Fruit fly (Drosophila melanogaster) whole organism, embryonic: Measurements from ENCODE around the gene Mst98Ca.

Source experiments
- Atf3 ChIP-seq: fragments of 200-800 bp; sonication (Bioruptor generic); optimal IDR thresholded peaks from 3 replicates; lab custom pipeline; 2016; ENCODE audit warnings: missing biosample characterization, missing genetic modification characterization
- BtbVII ChIP-seq: fragments of 200-800 bp; sonication (Bioruptor generic); optimal IDR thresholded peaks from 3 replicates; lab custom pipeline; 2017; ENCODE audit warnings: missing biosample characterization, mild to moderate bottlenecking, missing genetic modification characterization
- Bteb2 ChIP-seq: fragments of 200-800 bp; sonication (Bioruptor generic); optimal IDR thresholded peaks from 2 replicates; lab custom pipeline; 2016; ENCODE audit warnings: missing biosample characterization, missing genetic modification characterization
- CG10366 ChIP-seq: fragments of 200-800 bp; sonication (Bioruptor generic); IDR thresholded peaks from 2 replicates; pipeline ENCODE4 v1.3.6; 2022; ENCODE audit warnings: missing biosample characterization, missing genetic modification characterization
- CG10543 ChIP-seq: fragments of 200-800 bp; sonication (Bioruptor generic); optimal IDR thresholded peaks from 3 replicates; lab custom pipeline; 2017; ENCODE audit warnings: missing biosample characterization, mild to moderate bottlenecking, missing genetic modification characterization, moderate library complexity
- CG11696 ChIP-seq: fragments of 200-800 bp; sonication (Bioruptor generic); IDR thresholded peaks from 2 replicates; pipeline ENCODE4 v1.3.6; 2022; ENCODE audit warnings: missing biosample characterization, missing genetic modification characterization
- CG11723 ChIP-seq: fragments of 200-800 bp; sonication (Bioruptor generic); optimal IDR thresholded peaks from 2 replicates; lab custom pipeline; 2017; ENCODE audit warnings: missing biosample characterization, mild to moderate bottlenecking, missing genetic modification characterization
- CG12942 ChIP-seq: fragments of 200-800 bp; sonication (Bioruptor generic); optimal IDR thresholded peaks from 3 replicates; lab custom pipeline; 2016; ENCODE audit warnings: missing biosample characterization, missing genetic modification characterization
- CG13775 ChIP-seq: fragments of 200-800 bp; sonication (Bioruptor generic); optimal IDR thresholded peaks from 3 replicates; lab custom pipeline; 2017; ENCODE audit warnings: missing biosample characterization, mild to moderate bottlenecking, missing genetic modification characterization
- CG15011 ChIP-seq: fragments of 200-800 bp; sonication (Bioruptor generic); optimal IDR thresholded peaks from 3 replicates; lab custom pipeline; 2018; ENCODE audit warnings: missing biosample characterization, mild to moderate bottlenecking, missing genetic modification characterization
- CG15479 ChIP-seq: fragments of 200-800 bp; sonication (Bioruptor generic); optimal IDR thresholded peaks from 3 replicates; lab custom pipeline; 2019; ENCODE audit warnings: missing biosample characterization, mild to moderate bottlenecking, missing genetic modification characterization, moderate library complexity
- CG1602 ChIP-seq: fragments of 200-800 bp; sonication (Bioruptor generic); optimal IDR thresholded peaks from 3 replicates; lab custom pipeline; 2016; ENCODE audit warnings: missing biosample characterization, missing genetic modification characterization
- CG1792 ChIP-seq: fragments of 200-800 bp; sonication (Bioruptor generic); optimal IDR thresholded peaks from 2 replicates; lab custom pipeline; 2016; ENCODE audit warnings: missing biosample characterization, missing genetic modification characterization
- CG18262 ChIP-seq: fragments of 200-800 bp; optimal IDR thresholded peaks from 3 replicates; lab custom pipeline; 2019; ENCODE audit warnings: missing biosample characterization, mild to moderate bottlenecking, missing genetic modification characterization, moderate library complexity
- CG3163 ChIP-seq: fragments of 200-800 bp; sonication (Bioruptor generic); optimal IDR thresholded peaks from 3 replicates; lab custom pipeline; 2016; ENCODE audit warnings: missing biosample characterization, missing genetic modification characterization
- CG4404 ChIP-seq: fragments of 200-800 bp; sonication (Bioruptor generic); IDR thresholded peaks from 2 replicates; pipeline ENCODE4 v1.3.6; 2022; ENCODE audit warnings: missing biosample characterization, missing genetic modification characterization
- CG6765 ChIP-seq: fragments of 200-800 bp; sonication (Bioruptor generic); optimal IDR thresholded peaks from 3 replicates; lab custom pipeline; 2017; ENCODE audit warnings: missing biosample characterization, mild to moderate bottlenecking, missing genetic modification characterization
- CG7987 ChIP-seq: fragments of 200-800 bp; sonication (Bioruptor generic); optimal IDR thresholded peaks from 2 replicates; lab custom pipeline; 2018; ENCODE audit warnings: missing biosample characterization, mild to moderate bottlenecking, missing genetic modification characterization, moderate library complexity
- D19B ChIP-seq: fragments of 200-800 bp; sonication (Bioruptor generic); optimal IDR thresholded peaks from 2 replicates; lab custom pipeline; 2017; ENCODE audit warnings: missing biosample characterization, mild to moderate bottlenecking, missing genetic modification characterization
- Dad ChIP-seq: fragments of 200-800 bp; sonication (Bioruptor generic); optimal IDR thresholded peaks from 3 replicates; lab custom pipeline; 2016; ENCODE audit warnings: missing biosample characterization, missing genetic modification characterization
- Eip74EF ChIP-seq, 2 experiments: fragments of 200-800 bp in 1 of 2; fragments of >200 bp in 1 of 2; sonication (Bioruptor generic) in 1 of 2; optimal IDR thresholded peaks; 2 replicates each; lab custom pipeline; 2017 to 2019; ENCODE audit warnings: missing biosample characterization in 2 of 2, missing genetic modification characterization in 2 of 2, mild to moderate bottlenecking in 1 of 2, moderate library complexity in 1 of 2
- Ets65A ChIP-seq: fragments of 200-800 bp; sonication (Bioruptor generic); peaks from one replicate; lab custom pipeline; 2016; ENCODE audit warnings: missing biosample characterization, missing genetic modification characterization
- Fer1 ChIP-seq: fragments of 200-800 bp; sonication (Bioruptor generic); optimal IDR thresholded peaks from 2 replicates; lab custom pipeline; 2017; ENCODE audit warnings: missing biosample characterization, mild to moderate bottlenecking, missing genetic modification characterization
- Kr ChIP-seq: fragments of 200-800 bp; sonication (Bioruptor generic); optimal IDR thresholded peaks from 2 replicates; lab custom pipeline; 2017; ENCODE audit warnings: missing biosample characterization, mild to moderate bottlenecking, missing genetic modification characterization
- MESR4 ChIP-seq: fragments of 200-800 bp; sonication (Bioruptor generic); optimal IDR thresholded peaks from 2 replicates; lab custom pipeline; 2018; ENCODE audit warnings: missing biosample characterization, mild to moderate bottlenecking, missing genetic modification characterization, moderate library complexity
- Mad ChIP-seq: fragments of 200-800 bp; sonication (Bioruptor generic); optimal IDR thresholded peaks from 2 replicates; lab custom pipeline; 2016; ENCODE audit warnings: missing biosample characterization, missing genetic modification characterization
- Nf-YA ChIP-seq: fragments of 200-800 bp; sonication (Bioruptor generic); IDR thresholded peaks from 2 replicates; pipeline ENCODE4 v1.3.6; 2022; ENCODE audit warnings: missing biosample characterization, missing genetic modification characterization
- Oaz ChIP-seq: fragments of 200-800 bp; sonication (Bioruptor generic); IDR thresholded peaks from 2 replicates; pipeline ENCODE4 v1.3.6; 2022; ENCODE audit warnings: missing biosample characterization, missing genetic modification characterization
- Ptx1 ChIP-seq: fragments of 200-800 bp; sonication (Bioruptor generic); IDR thresholded peaks from 2 replicates; pipeline ENCODE4 v1.3.6; 2022; ENCODE audit warnings: missing biosample characterization, missing genetic modification characterization
- Six4 ChIP-seq: fragments of 200-800 bp; sonication (Bioruptor generic); optimal IDR thresholded peaks from 2 replicates; lab custom pipeline; 2016; ENCODE audit warnings: missing biosample characterization, missing genetic modification characterization
- Tbp ChIP-seq: fragments of >200 bp; optimal IDR thresholded peaks from 2 replicates; lab custom pipeline; 2018; ENCODE audit warnings: missing biosample characterization, missing genetic modification characterization
- aop ChIP-seq: fragments of 200-800 bp; sonication (Bioruptor generic); IDR thresholded peaks from 2 replicates; pipeline ENCODE4 v1.3.6; 2022; ENCODE audit warnings: missing biosample characterization, missing genetic modification characterization
- ase ChIP-seq: fragments of 200-800 bp; sonication (Bioruptor generic); IDR thresholded peaks from 3 replicates; pipeline ENCODE4 v1.3.6; 2022; ENCODE audit warnings: missing biosample characterization, missing genetic modification characterization
- ato ChIP-seq: fragments of 200-800 bp; sonication (Bioruptor generic); IDR thresholded peaks from 2 replicates; pipeline ENCODE4 v1.3.6; 2022; ENCODE audit warnings: missing biosample characterization, missing genetic modification characterization; ENCODE audit not compliant: partially characterized antibody
- bab2 ChIP-seq: fragments of 200-800 bp; sonication (Bioruptor generic); optimal IDR thresholded peaks from 2 replicates; lab custom pipeline; 2016; ENCODE audit warnings: missing biosample characterization, missing genetic modification characterization
- btn ChIP-seq: fragments of 200-800 bp; sonication (Bioruptor generic); optimal IDR thresholded peaks from 2 replicates; lab custom pipeline; 2016; ENCODE audit warnings: missing biosample characterization, missing genetic modification characterization
- emc ChIP-seq: fragments of 200-800 bp; sonication (Bioruptor generic); optimal IDR thresholded peaks from 2 replicates; lab custom pipeline; 2016; ENCODE audit warnings: missing biosample characterization, missing genetic modification characterization
- en ChIP-seq: fragments of 200-800 bp; sonication (Bioruptor generic); optimal IDR thresholded peaks from 2 replicates; lab custom pipeline; 2016; ENCODE audit warnings: missing biosample characterization, missing genetic modification characterization
- esg ChIP-seq: fragments of 200-800 bp; sonication (Bioruptor generic); conservative IDR thresholded peaks from 2 replicates; pipeline ENCODE4 v1.3.6; 2022; ENCODE audit warnings: missing biosample characterization, missing genetic modification characterization
- fd96Cb ChIP-seq: fragments of 200-800 bp; sonication (Bioruptor generic); optimal IDR thresholded peaks from 2 replicates; lab custom pipeline; 2018; ENCODE audit warnings: missing biosample characterization, mild to moderate bottlenecking, missing genetic modification characterization, moderate library complexity
- kay ChIP-seq: fragments of 200-800 bp; sonication (Bioruptor generic); optimal IDR thresholded peaks from 2 replicates; lab custom pipeline; 2016; ENCODE audit warnings: missing biosample characterization, missing genetic modification characterization
- luna ChIP-seq: fragments of 200-800 bp; sonication (Bioruptor generic); optimal IDR thresholded peaks from 2 replicates; lab custom pipeline; 2016; ENCODE audit warnings: missing biosample characterization, missing genetic modification characterization
- mam ChIP-seq: fragments of 200-800 bp; sonication (Bioruptor generic); optimal IDR thresholded peaks from 3 replicates; lab custom pipeline; 2016; ENCODE audit warnings: missing biosample characterization, missing genetic modification characterization
- mirr ChIP-seq: fragments of 200-800 bp; sonication (Bioruptor generic); optimal IDR thresholded peaks from 3 replicates; lab custom pipeline; 2018; ENCODE audit warnings: missing biosample characterization, mild to moderate bottlenecking, missing genetic modification characterization
- peb ChIP-seq: fragments of 200-800 bp; sonication (Bioruptor generic); IDR thresholded peaks from 2 replicates; pipeline ENCODE4 v1.3.6; 2022; ENCODE audit warnings: missing biosample characterization, missing genetic modification characterization
- pfk ChIP-seq: fragments of 200-800 bp; sonication (Bioruptor generic); optimal IDR thresholded peaks from 2 replicates; lab custom pipeline; 2018; ENCODE audit warnings: missing biosample characterization, mild to moderate bottlenecking, missing genetic modification characterization, moderate library complexity
- sens-2 ChIP-seq: fragments of 200-800 bp; sonication (Bioruptor generic); IDR thresholded peaks from 2 replicates; pipeline ENCODE4 v1.3.6; 2022; ENCODE audit warnings: missing biosample characterization, missing genetic modification characterization
- seq ChIP-seq: fragments of 200-800 bp; sonication (Bioruptor generic); IDR thresholded peaks from 2 replicates; pipeline ENCODE4 v1.3.6; 2022; ENCODE audit warnings: missing biosample characterization, missing genetic modification characterization
- sna ChIP-seq: fragments of 200-800 bp; sonication (Bioruptor generic); IDR thresholded peaks from 2 replicates; pipeline ENCODE4 v1.3.6; 2022; ENCODE audit warnings: missing biosample characterization, missing genetic modification characterization; ENCODE audit not compliant: partially characterized antibody
- tgo ChIP-seq: fragments of 200-800 bp; sonication (Bioruptor generic); IDR thresholded peaks from 3 replicates; pipeline ENCODE4 v1.3.6; 2022; ENCODE audit warnings: missing biosample characterization, missing genetic modification characterization
- ttk ChIP-seq: fragments of 200-800 bp; sonication (Bioruptor generic); IDR thresholded peaks from 2 replicates; pipeline ENCODE4 v2.1.2; 2022; ENCODE audit warnings: missing biosample characterization, missing genetic modification characterization

Mst98Ca gene

dm6 chr3R:28332137-28332671 is 41.1 kb downstream of the Mst98Ca start (continued):
- TF ChIP-seq CG1602 (GFP tag; lab: Kevin White, UChicago) (peak; percentile 32), D19B (GFP tag; lab: Kevin White, UChicago) (peak; percentile 50), Ets65A (peak; percentile 69), ttk (GFP tag; lab: Robert Waterston, UW) (0 out of 2 replicates have a peak, but pooled peaks have one; percentile 11), esg (peak; percentile 44; the same call in 1 of the 2 replicates), CG15479 (GFP tag; lab: Kevin White, UChicago) (no peak), Tbp (GFP tag; lab: Kevin White, UChicago) (no peak), CG10366 (GFP tag; lab: Robert Waterston, UW) (peak; percentile 65), aop (GFP tag; lab: Robert Waterston, UW) (no peak), Ptx1 (GFP tag; lab: Robert Waterston, UW) (peak; percentile 74), CG10543 (GFP tag; lab: Kevin White, UChicago) (peak; percentile 84), btn (GFP tag; lab: Kevin White, UChicago) (no peak), Kr (no peak), peb (GFP tag; lab: Robert Waterston, UW) (0 out of 2 replicates have a peak, but pooled peaks have one; percentile 26), pfk (GFP tag; lab: Kevin White, UChicago) (no peak), seq (GFP tag; lab: Robert Waterston, UW) (peak; percentile 76), CG1792 (peak; percentile 22), CG11696 (GFP tag; lab: Robert Waterston, UW) (no peak), CG11723 (peak; percentile 10), Oaz (GFP tag; lab: Robert Waterston, UW) (0 out of 2 replicates have a peak, but pooled peaks have one; percentile 17), CG12942 (GFP tag; lab: Kevin White, UChicago) (peak; percentile 29), sens-2 (GFP tag; lab: Robert Waterston, UW) (peak; percentile 25; the same call in 1 of the 2 replicates), CG3163 (GFP tag; lab: Kevin White, UChicago) (no peak), kay (GFP tag; lab: Kevin White, UChicago) (peak; percentile 39), Dad (GFP tag; lab: Kevin White, UChicago) (no peak), CG13775 (GFP tag; lab: Kevin White, UChicago) (peak; percentile 45), sna (GFP tag; lab: Robert Waterston, UW) (no peak), Six4 (peak; percentile 37), CG18262 (tag; lab: Kevin White, UChicago) (peak; percentile 43), mam (GFP tag; lab: Kevin White, UChicago) (peak; percentile 71), ase (peak; percentile 57; the same call in 2 of the 3 replicates), ato (no peak), mirr (GFP tag; lab: Kevin White, UChicago) (peak; percentile 51), Nf-YA (GFP tag; lab: Robert Waterston, UW) (no peak), CG15011 (GFP tag; lab: Kevin White, UChicago) (peak; percentile 15), Fer1 (GFP tag; lab: Kevin White, UChicago) (peak; percentile 62), CG6765 (GFP tag; lab: Kevin White, UChicago) (peak; percentile 60), luna (GFP tag; lab: Kevin White, UChicago) (no peak), en (peak; percentile 14), BtbVII (GFP tag; lab: Kevin White, UChicago) (peak; percentile 70), CG7987 (peak; percentile 34), Eip74EF (GFP tag; optimal IDR thresholded peaks at IDR 0.05; lab: Kevin White, UChicago) (peak in 1 of 2 experiments; percentile 9), Atf3 (GFP tag; lab: Kevin White, UChicago) (peak; percentile 31), CG4404 (GFP tag; lab: Robert Waterston, UW) (peak; percentile 36; the same call in 1 of the 2 replicates), Bteb2 (GFP tag; lab: Kevin White, UChicago) (peak; percentile 47), MESR4 (GFP tag; lab: Kevin White, UChicago) (no peak), tgo (GFP tag; lab: Robert Waterston, UW) (peak; percentile 56; the same call in 2 of the 3 replicates), Mad (GFP tag; lab: Kevin White, UChicago) (peak; percentile 24), bab2 (GFP tag; lab: Kevin White, UChicago) (peak; percentile 44), emc (GFP tag; lab: Kevin White, UChicago) (peak; percentile 12), fd96Cb (tag; lab: Kevin White, UChicago) (peak; percentile 39)
